Fruit fly (Drosophila melanogaster): ENCODE results near the gene tmod.

The tmod gene

DNA sequence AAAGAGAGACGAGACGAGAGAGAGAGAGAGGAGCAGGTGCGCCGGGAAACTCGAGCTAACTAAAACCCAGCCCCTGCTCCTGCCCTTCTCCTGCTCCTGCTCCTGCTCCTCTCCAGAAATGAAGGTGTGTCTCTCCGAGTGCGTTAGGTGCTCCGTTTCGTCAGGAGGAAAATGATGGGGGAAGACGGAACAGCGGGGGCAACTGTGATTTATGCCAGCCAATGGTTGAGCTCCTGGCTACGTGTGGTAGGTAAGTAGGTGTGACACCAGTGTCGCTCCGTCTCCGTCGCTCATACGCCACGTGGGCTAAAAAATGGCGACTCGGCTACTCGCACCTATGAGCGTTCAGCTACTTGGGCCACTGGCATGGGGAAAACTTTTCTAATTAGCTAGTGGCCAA is 85.0 kb downstream of the tmod start:
- TF ChIP-seq EcR (GFP tag; optimal IDR thresholded peaks at IDR 0.05) (no peak), usp (GFP tag; optimal IDR thresholded peaks at IDR 0.05) (no peak)

DNA sequence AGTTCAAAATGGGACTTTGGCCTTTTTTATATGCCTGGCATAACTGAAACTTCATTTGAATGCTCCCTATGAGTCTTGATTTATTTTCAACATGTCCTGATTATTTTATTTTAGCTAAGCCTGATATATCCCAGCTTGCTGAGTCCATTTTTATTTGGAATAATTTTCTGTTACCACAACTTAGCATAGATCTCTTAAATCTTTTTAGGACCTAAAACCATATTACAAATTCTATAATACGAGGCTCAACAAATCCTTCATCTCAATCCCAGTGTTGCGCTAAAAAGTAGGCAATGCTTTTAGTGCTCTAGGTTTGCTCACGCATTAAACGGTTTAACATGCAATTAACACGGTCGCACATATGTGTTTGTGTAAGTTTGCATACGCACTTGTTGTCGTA is 89.4 kb downstream of the tmod start, which contains the start of gene CG44954:
TSS of gene CG44954 (minus strand) at position 101 of the 400 bp plus-strand sequence.
- TF ChIP-seq usp (GFP tag; optimal IDR thresholded peaks at IDR 0.05) (no peak), EcR (GFP tag; optimal IDR thresholded peaks at IDR 0.05) (no peak), pan (optimal IDR thresholded peaks at IDR 0.05) (no peak), Dll (optimal IDR thresholded peaks at IDR 0.05) (no peak), psq (optimal IDR thresholded peaks at IDR 0.05) (no peak), CG8478 (optimal IDR thresholded peaks at IDR 0.05) (no peak)
